Worm (Caenorhabditis elegans) whole organism, young adult: ENCODE results near the gene F52D2.7.

Source experiments
- ZK185.1 ChIP-seq: sonication (generic microtip); optimal IDR thresholded peaks from 2 replicates; lab custom pipeline; 2016; ENCODE audit warnings: mild to moderate bottlenecking, missing genetic modification characterization, missing compliant biosample characterization; ENCODE audit not compliant: poor library complexity, severe bottlenecking
- ama-1 ChIP-seq, 3 experiments: fragments of 150-350 bp in 1 of 3; sonication (generic microtip) in 2 of 3; optimal IDR thresholded peaks; 2 replicates each; lab custom pipeline; 2014 to 2018; ENCODE audit warnings: missing biosample characterization in 2 of 3, missing genetic modification characterization in 2 of 3, missing genetic modification reagents in 2 of 3
- attf-3 ChIP-seq: fragments of 200-800 bp; sonication (Bioruptor generic); conservative IDR thresholded peaks from 2 replicates; pipeline ENCODE4 v1.3.6; 2022; ENCODE audit warnings: missing genetic modification reagents, missing genetic modification characterization, missing compliant biosample characterization
- bed-1 ChIP-seq: fragments of 200-800 bp; sonication (Bioruptor generic); IDR thresholded peaks from 2 replicates; pipeline ENCODE4 v1.3.6; 2022; ENCODE audit warnings: missing genetic modification reagents, missing genetic modification characterization, missing compliant biosample characterization
- efl-1 ChIP-seq: fragments of 150-350 bp; optimal IDR thresholded peaks from 2 replicates; lab custom pipeline; 2014; ENCODE audit warnings: missing biosample characterization, missing genetic modification reagents, missing genetic modification characterization
- fkh-3 ChIP-seq: sonication (generic microtip); optimal IDR thresholded peaks from 2 replicates; lab custom pipeline; 2016; ENCODE audit warnings: mild to moderate bottlenecking, missing genetic modification characterization, missing compliant biosample characterization
- hlh-12 ChIP-seq: sonication (generic microtip); optimal IDR thresholded peaks from 2 replicates; lab custom pipeline; 2016; ENCODE audit warnings: missing genetic modification characterization, missing compliant biosample characterization
- hrde-1 ChIP-seq: sonication (generic microtip); optimal IDR thresholded peaks from 2 replicates; lab custom pipeline; 2016; ENCODE audit warnings: missing genetic modification characterization, mild to moderate bottlenecking, missing compliant biosample characterization, moderate library complexity, missing genotype, missing genetic modification reagents, borderline replicate concordance
- madf-3 ChIP-seq: fragments of 200-800 bp; sonication (Bioruptor generic); IDR thresholded peaks from 2 replicates; pipeline ENCODE4 v1.3.6; 2022; ENCODE audit warnings: missing genetic modification reagents, missing genetic modification characterization, missing compliant biosample characterization
- nhr-179 ChIP-seq: sonication (generic microtip); optimal IDR thresholded peaks from 2 replicates; lab custom pipeline; 2016; ENCODE audit warnings: mild to moderate bottlenecking, missing genetic modification characterization, missing compliant biosample characterization
- pha-4 ChIP-seq: fragments of 150-350 bp; sonication (generic microtip); optimal IDR thresholded peaks from 2 replicates; lab custom pipeline; 2014; ENCODE audit warnings: missing biosample characterization, missing genetic modification reagents, missing genetic modification characterization
- xnd-1 ChIP-seq: sonication (generic microtip); optimal IDR thresholded peaks from 2 replicates; lab custom pipeline; 2016; ENCODE audit warnings: missing genotype, missing genetic modification reagents, missing genetic modification characterization, missing compliant biosample characterization

DNA sequence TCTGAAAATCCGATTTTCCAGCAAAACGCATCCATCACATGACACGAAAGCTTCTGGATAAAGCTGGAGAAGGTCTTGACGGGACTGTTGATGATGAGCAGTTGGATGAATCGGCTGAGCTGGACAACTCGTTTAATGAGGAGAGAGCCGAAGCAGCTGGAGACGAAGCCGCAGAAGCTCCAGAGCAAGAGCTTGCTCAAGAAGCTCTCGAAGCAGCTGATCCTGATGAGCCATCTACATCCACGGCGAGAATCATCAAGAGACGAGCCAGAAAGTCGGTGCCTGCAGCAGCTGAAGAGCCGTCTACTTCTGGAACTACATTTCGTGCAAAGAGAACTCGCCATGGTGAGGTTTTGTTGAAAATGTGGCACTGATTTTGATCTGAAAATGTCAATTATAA, 2.0 kb downstream of the F52D2.7 start:
- TF ChIP-seq nhr-179 (no peak), fkh-3 (no peak), hlh-12 (no peak), madf-3 (GFP tag; lab: Robert Waterston, UW) (no peak), attf-3 (GFP tag; lab: Robert Waterston, UW) (no peak), xnd-1 (tag; lab: Kevin White, UChicago) (no peak), pha-4 (tag; lab: Kevin White, UChicago) (no peak), bed-1 (no peak), ZK185.1 (tag; lab: Kevin White, UChicago) (no peak), efl-1 (no peak), ama-1 (optimal IDR thresholded peaks at IDR 0.05; lab: Kevin White, UChicago) (no peak), ama-1 (GFP tag; optimal IDR thresholded peaks at IDR 0.05; lab: Kevin White, UChicago) (no peak), hrde-1 (tag; lab: Kevin White, UChicago) (no peak)
